Worm (Caenorhabditis elegans) whole organism, L4 larva: ENCODE data around the gene srh-212.
A peak's percentile ranks its signal among the peaks of the same experiment; 100 is the strongest.

Experiments used
- F10B5.3 ChIP-seq: sonication (generic microtip); optimal IDR thresholded peaks from 2 replicates; lab custom pipeline; 2016; ENCODE audit warnings: mild to moderate bottlenecking, missing genetic modification characterization, missing compliant biosample characterization
- F44E2.7 ChIP-seq: fragments of 200-800 bp; sonication (Bioruptor generic); IDR thresholded peaks from 2 replicates; pipeline ENCODE4 v2.1.2; 2022; ENCODE audit warnings: missing genetic modification characterization, missing compliant biosample characterization
- R02D3.7 ChIP-seq: fragments of 150-350 bp; sonication (generic microtip); optimal IDR thresholded peaks from 3 replicates; lab custom pipeline; 2014; ENCODE audit warnings: missing biosample characterization, missing genetic modification characterization
- T20F7.1 ChIP-seq: fragments of 200-800 bp; sonication (Bioruptor generic); optimal IDR thresholded peaks from 2 replicates; lab custom pipeline; 2018; ENCODE audit warnings: mild to moderate bottlenecking, missing genetic modification characterization, missing compliant biosample characterization
- T26A8.4 ChIP-seq: fragments of 200-800 bp; sonication (Bioruptor generic); IDR thresholded peaks from 2 replicates; pipeline ENCODE4 v1.3.6; 2022; ENCODE audit warnings: missing genetic modification characterization, missing compliant biosample characterization
- Y48G9A.11 ChIP-seq: fragments of 200-800 bp; sonication (Bioruptor generic); IDR thresholded peaks from 2 replicates; pipeline ENCODE4 v1.3.6; 2022; ENCODE audit warnings: missing genetic modification reagents, missing genetic modification characterization, missing compliant biosample characterization
- Y75B8A.6 ChIP-seq: fragments of 200-800 bp; sonication (Bioruptor generic); IDR thresholded peaks from 2 replicates; pipeline ENCODE4 v1.3.6; 2022; ENCODE audit warnings: missing genetic modification reagents, missing genetic modification characterization, missing compliant biosample characterization
- ceh-28 ChIP-seq: fragments of 150-350 bp; optimal IDR thresholded peaks from 2 replicates; lab custom pipeline; 2014; ENCODE audit warnings: missing biosample characterization, missing genetic modification reagents, missing genetic modification characterization
- daf-16 ChIP-seq, 3 experiments: sonication (generic microtip); optimal IDR thresholded peaks; 2 replicates each; lab custom pipeline; 2016 to 2017; ENCODE audit warnings: missing genetic modification characterization in 3 of 3, missing genetic modification reagents in 3 of 3, mild to moderate bottlenecking in 2 of 3, missing compliant biosample characterization in 2 of 3, missing biosample characterization in 1 of 3, moderate library complexity in 1 of 3
- dmd-6 ChIP-seq: fragments of 200-800 bp; sonication (Bioruptor generic); IDR thresholded peaks from 2 replicates; pipeline ENCODE4 v1.3.6; 2022; ENCODE audit warnings: missing genetic modification reagents, missing genetic modification characterization, missing compliant biosample characterization
- dmd-8 ChIP-seq: fragments of 200-800 bp; sonication (Bioruptor generic); IDR thresholded peaks from 2 replicates; pipeline ENCODE4 v1.3.6; 2022; ENCODE audit warnings: missing genetic modification characterization, missing compliant biosample characterization
- dmd-9 ChIP-seq: fragments of 200-800 bp; sonication (Bioruptor generic); IDR thresholded peaks from 2 replicates; pipeline ENCODE4 v1.3.6; 2022; ENCODE audit warnings: missing genetic modification reagents, missing genetic modification characterization, missing compliant biosample characterization
- duxl-1 ChIP-seq: sonication (generic microtip); optimal IDR thresholded peaks from 2 replicates; lab custom pipeline; 2016; ENCODE audit warnings: mild to moderate bottlenecking, missing genetic modification characterization, moderate library complexity, missing compliant biosample characterization; ENCODE audit not compliant: poor library complexity
- dve-1 ChIP-seq: sonication (generic microtip); optimal IDR thresholded peaks from 2 replicates; lab custom pipeline; 2017; ENCODE audit warnings: antibody characterized with exemption, mild to moderate bottlenecking, missing genetic modification characterization, missing compliant biosample characterization; ENCODE audit not compliant: insufficient read depth
- gei-8 ChIP-seq: fragments of 200-800 bp; sonication (Bioruptor generic); optimal IDR thresholded peaks from 2 replicates; lab custom pipeline; 2018; ENCODE audit warnings: mild to moderate bottlenecking, missing genetic modification characterization, missing compliant biosample characterization
- hif-1 ChIP-seq, 2 experiments: sonication (generic microtip); optimal IDR thresholded peaks; 2 replicates each; lab custom pipeline; 2016 to 2017; ENCODE audit warnings: missing compliant biosample characterization in 2 of 2, missing genetic modification characterization in 2 of 2, missing genetic modification reagents in 2 of 2, missing genotype in 2 of 2, mild to moderate bottlenecking in 1 of 2
- hlh-11 ChIP-seq: fragments of 200-800 bp; sonication (Bioruptor generic); optimal IDR thresholded peaks from 2 replicates; lab custom pipeline; 2018; ENCODE audit warnings: mild to moderate bottlenecking, missing genetic modification characterization, missing compliant biosample characterization
- hlh-30 ChIP-seq: sonication (generic microtip); optimal IDR thresholded peaks from 2 replicates; lab custom pipeline; 2017; ENCODE audit warnings: antibody characterized with exemption, mild to moderate bottlenecking, missing genetic modification characterization, missing compliant biosample characterization; ENCODE audit not compliant: insufficient read depth
- hmg-1.1 ChIP-seq: fragments of 200-800 bp; sonication (Bioruptor generic); IDR thresholded peaks from 2 replicates; pipeline ENCODE4 v1.3.6; 2022; ENCODE audit warnings: missing genetic modification reagents, missing genetic modification characterization, missing compliant biosample characterization
- lin-1 ChIP-seq: fragments of 200-800 bp; sonication (Bioruptor generic); IDR thresholded peaks from 2 replicates; pipeline ENCODE4 v1.3.6; 2022; ENCODE audit warnings: missing genetic modification reagents, missing genetic modification characterization, missing compliant biosample characterization
- lin-38 ChIP-seq: fragments of 200-800 bp; sonication (Bioruptor generic); IDR thresholded peaks from 2 replicates; pipeline ENCODE4 v1.3.6; 2022; ENCODE audit warnings: missing genetic modification reagents, missing genetic modification characterization, missing compliant biosample characterization
- lsy-2 ChIP-seq, 2 experiments: fragments of 150-350 bp in 1 of 2; sonication (generic microtip) in 1 of 2; optimal IDR thresholded peaks; 2 replicates each; lab custom pipeline; 2014 to 2017; ENCODE audit warnings: missing biosample characterization in 2 of 2, missing genetic modification characterization in 2 of 2
- mes-2 ChIP-seq: sonication (generic microtip); optimal IDR thresholded peaks from 2 replicates; lab custom pipeline; 2016; ENCODE audit warnings: missing genotype, mild to moderate bottlenecking, missing genetic modification characterization, missing compliant biosample characterization; ENCODE audit not compliant: poor library complexity, severe bottlenecking
- mxl-2 ChIP-seq: fragments of 200-800 bp; sonication (Bioruptor generic); conservative IDR thresholded peaks from 2 replicates; pipeline ENCODE4 v1.3.6; 2022; ENCODE audit warnings: missing genetic modification reagents, missing genetic modification characterization, missing compliant biosample characterization
- nhr-10 ChIP-seq: fragments of 150-350 bp; optimal IDR thresholded peaks from 2 replicates; lab custom pipeline; 2014; ENCODE audit warnings: missing biosample characterization, missing genetic modification characterization
- nhr-102 ChIP-seq: sonication (generic microtip); optimal IDR thresholded peaks from 2 replicates; lab custom pipeline; 2016; ENCODE audit warnings: mild to moderate bottlenecking, missing genetic modification characterization, moderate library complexity, missing compliant biosample characterization
- nhr-111 ChIP-seq: fragments of 200-800 bp; sonication (Bioruptor generic); optimal IDR thresholded peaks from 2 replicates; lab custom pipeline; 2018; ENCODE audit warnings: mild to moderate bottlenecking, missing genetic modification characterization, missing compliant biosample characterization
- nhr-237 ChIP-seq: sonication (generic microtip); optimal IDR thresholded peaks from 2 replicates; lab custom pipeline; 2017; ENCODE audit warnings: missing biosample characterization, missing genetic modification characterization
- nhr-28 ChIP-seq: fragments of 150-350 bp; optimal IDR thresholded peaks from 2 replicates; lab custom pipeline; 2014; ENCODE audit warnings: missing biosample characterization, missing genetic modification characterization
- nhr-42 ChIP-seq: fragments of 200-800 bp; sonication (Bioruptor generic); IDR thresholded peaks from 2 replicates; pipeline ENCODE4 v1.3.6; 2022; ENCODE audit warnings: missing genetic modification characterization, missing compliant biosample characterization
- nhr-48 ChIP-seq: sonication (generic microtip); optimal IDR thresholded peaks from 2 replicates; lab custom pipeline; 2016; ENCODE audit warnings: mild to moderate bottlenecking, missing genetic modification characterization, missing compliant biosample characterization
- nhr-77 ChIP-seq: fragments of 150-350 bp; optimal IDR thresholded peaks from 2 replicates; lab custom pipeline; 2014; ENCODE audit warnings: missing biosample characterization, missing genetic modification characterization
- php-3 ChIP-seq: fragments of 200-800 bp; sonication (Bioruptor generic); IDR thresholded peaks from 2 replicates; pipeline ENCODE4 v1.3.6; 2022; ENCODE audit warnings: missing genetic modification reagents, missing genetic modification characterization, missing compliant biosample characterization
- pqm-1 ChIP-seq: sonication (generic microtip); optimal IDR thresholded peaks from 2 replicates; lab custom pipeline; 2017; ENCODE audit warnings: missing biosample characterization, missing genetic modification characterization
- rbr-2 ChIP-seq: sonication (generic microtip); optimal IDR thresholded peaks from 2 replicates; lab custom pipeline; 2016; ENCODE audit warnings: missing genotype, missing genetic modification characterization, missing compliant biosample characterization
- set-16 ChIP-seq: fragments of 200-800 bp; sonication (Bioruptor generic); IDR thresholded peaks from 2 replicates; pipeline ENCODE4 v1.3.6; 2022; ENCODE audit warnings: missing genetic modification reagents, missing genetic modification characterization, missing compliant biosample characterization
- skn-1 ChIP-seq: fragments of 150-350 bp; optimal IDR thresholded peaks from 2 replicates; lab custom pipeline; 2014; ENCODE audit warnings: missing biosample characterization, missing genetic modification characterization
- spr-1 ChIP-seq: sonication (generic microtip); optimal IDR thresholded peaks from 2 replicates; lab custom pipeline; 2016; ENCODE audit warnings: mild to moderate bottlenecking, missing genetic modification characterization, missing compliant biosample characterization
- unc-62 ChIP-seq, 3 experiments: fragments of 150-350 bp in 1 of 3; sonication (generic microtip); optimal IDR thresholded peaks in 2 of 3; peaks in 1 of 3; 1 replicate in 1 of 3; 2 replicates in 2 of 3; lab custom pipeline; 2014 to 2017; ENCODE audit warnings: missing biosample characterization in 3 of 3, missing genetic modification characterization in 3 of 3, missing genetic modification reagents in 3 of 3, missing genotype in 1 of 3
- zag-1 ChIP-seq: fragments of 150-350 bp; optimal IDR thresholded peaks from 2 replicates; lab custom pipeline; 2014; ENCODE audit warnings: missing biosample characterization, missing genetic modification characterization
- zfp-2 ChIP-seq: sonication (generic microtip); optimal IDR thresholded peaks from 2 replicates; lab custom pipeline; 2016; ENCODE audit warnings: mild to moderate bottlenecking, missing genetic modification characterization, missing compliant biosample characterization
- zfp-3 ChIP-seq: fragments of 200-800 bp; sonication (Bioruptor generic); conservative IDR thresholded peaks from 2 replicates; pipeline ENCODE4 v1.3.6; 2022; ENCODE audit warnings: missing genetic modification reagents, missing genetic modification characterization, missing compliant biosample characterization
- zip-2 ChIP-seq: fragments of 150-350 bp; optimal IDR thresholded peaks from 2 replicates; lab custom pipeline; 2014; ENCODE audit warnings: missing biosample characterization, missing genetic modification characterization
- ztf-7 ChIP-seq: fragments of 150-350 bp; optimal IDR thresholded peaks from 2 replicates; lab custom pipeline; 2014; ENCODE audit warnings: missing biosample characterization, missing genetic modification characterization

Gene srh-212

DNA sequence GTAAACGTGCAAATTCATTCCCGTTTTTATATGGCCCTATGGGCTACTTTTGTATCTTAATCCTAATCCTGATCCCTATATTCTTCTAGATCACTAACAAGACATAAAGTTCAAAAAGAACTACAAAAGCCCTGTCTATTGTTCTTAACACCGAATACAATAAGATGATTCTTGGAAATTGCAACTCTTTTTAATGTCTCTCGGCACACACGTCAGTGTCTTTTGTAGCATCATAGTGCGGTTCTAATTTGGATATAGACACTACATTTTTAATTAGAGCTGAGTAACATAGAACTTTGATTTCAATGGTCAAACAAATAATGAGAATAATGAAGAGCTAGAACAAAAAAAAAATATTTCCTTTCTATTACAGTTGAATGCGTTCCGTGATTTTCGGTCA lies 42.9 kb upstream of the srh-212 start:
- no peak for TF ChIP-seq zag-1 (tag; lab: Kevin White, UChicago)

DNA sequence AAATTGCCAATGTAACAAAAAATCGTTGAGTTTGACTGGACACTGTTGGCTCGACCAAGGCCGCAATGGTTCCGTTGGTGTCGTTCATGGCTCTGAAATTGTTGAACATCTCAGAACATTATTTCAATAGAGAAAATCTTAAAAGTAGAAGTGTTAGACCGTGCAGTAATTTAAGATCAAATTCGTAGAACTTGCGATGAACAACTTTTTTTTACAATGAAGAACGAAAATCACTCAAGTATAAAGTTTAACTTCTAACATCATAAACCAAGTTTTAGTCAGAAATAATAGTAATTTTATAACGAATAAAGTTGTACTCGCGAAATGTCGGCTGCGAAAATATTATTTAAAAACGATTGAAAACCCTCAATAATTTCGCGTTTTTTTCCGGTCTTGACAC lies 40.1 kb upstream of the srh-212 start, which contains the start of gene srx-41:
Gene srx-41, minus strand, starts transcription at position 101 of the 400 bp plus-strand sequence.
- TF ChIP-seq nhr-42 (GFP tag; lab: Robert Waterston, UW) = no peak
- no peak for TF ChIP-seq set-16 (GFP tag; lab: Robert Waterston, UW)
- TF ChIP-seq gei-8 (GFP tag; lab: Kevin White, UChicago) = no peak
- no peak for TF ChIP-seq ztf-7
- no peak for TF ChIP-seq ceh-28 (tag; lab: Kevin White, UChicago)
- no peak for TF ChIP-seq spr-1
- no peak for TF ChIP-seq Y75B8A.6

DNA sequence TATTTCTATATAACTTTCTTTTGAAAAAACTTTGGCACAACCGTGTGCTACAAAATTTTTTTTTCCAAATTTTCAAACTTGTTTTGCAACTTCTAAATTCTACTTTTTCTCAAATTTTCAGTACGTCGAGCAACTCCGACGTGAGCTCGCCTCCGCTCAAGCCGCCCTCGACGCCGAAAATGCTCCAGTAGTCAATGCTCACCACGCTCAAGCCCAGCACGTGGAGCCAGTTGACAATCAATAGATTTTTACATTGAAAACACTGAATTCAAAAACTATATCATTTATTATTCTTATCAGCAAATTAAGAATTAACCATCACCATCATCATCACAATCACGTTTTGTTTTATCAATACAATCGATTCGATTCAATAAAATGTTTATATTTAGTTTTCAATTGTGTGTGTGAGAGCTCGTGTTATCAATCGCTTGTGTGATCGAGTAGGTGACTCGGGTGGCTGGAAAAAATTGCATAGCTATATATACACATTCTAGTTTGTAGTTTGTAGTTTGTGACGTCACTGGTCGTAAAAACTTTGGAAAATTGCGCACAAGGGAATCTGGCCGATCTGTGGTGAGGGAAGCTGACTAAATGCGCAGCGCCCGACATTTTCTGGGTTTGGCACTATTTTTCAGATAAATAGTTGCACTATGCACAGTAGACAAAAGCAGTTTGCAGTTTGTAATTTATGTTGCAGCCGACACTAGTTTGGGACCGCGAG lies 37.5 kb upstream of the srh-212 start:
- no peak for TF ChIP-seq skn-1 (tag; lab: Kevin White, UChicago)
- peak; percentile 67 for TF ChIP-seq nhr-42 (GFP tag; lab: Robert Waterston, UW)
- TF ChIP-seq nhr-28 (tag; lab: Kevin White, UChicago) = peak; percentile 93
- TF ChIP-seq F44E2.7 = no peak
- TF ChIP-seq duxl-1 (tag; lab: Kevin White, UChicago) = peak; percentile 42
- no peak for TF ChIP-seq R02D3.7 (tag; lab: Kevin White, UChicago)
- TF ChIP-seq nhr-77 (tag; lab: Kevin White, UChicago) = peak; percentile 72
- peak; percentile 78 for TF ChIP-seq hlh-11
- 0 out of 2 replicates have a peak, but pooled peaks have one; percentile 31 for TF ChIP-seq lin-38 (GFP tag; lab: Robert Waterston, UW)
- TF ChIP-seq pqm-1 (tag; lab: Kevin White, UChicago) = peak; percentile 76
- peak; percentile 54 for TF ChIP-seq T20F7.1 (GFP tag; lab: Kevin White, UChicago)
- TF ChIP-seq Y48G9A.11 (GFP tag; lab: Robert Waterston, UW) = no peak
- TF ChIP-seq hlh-30 (tag; lab: Kevin White, UChicago) = peak; percentile 83
- no peak for TF ChIP-seq gei-8 (GFP tag; lab: Kevin White, UChicago)
- peak; percentile 73 for TF ChIP-seq T26A8.4 (GFP tag; lab: Robert Waterston, UW)
- TF ChIP-seq zfp-3 = peak; percentile 77; the same call in 1 of the 2 replicates
- peak; percentile 79 for TF ChIP-seq nhr-48 (tag; lab: Kevin White, UChicago)
- peak; percentile 97 for TF ChIP-seq dve-1 (tag; lab: Kevin White, UChicago)
- peak in 1 of 2 experiments; percentile 32 for TF ChIP-seq daf-16 (GFP tag; optimal IDR thresholded peaks at IDR 0.05; lab: Kevin White, UChicago)
- peak; percentile 98 for TF ChIP-seq daf-16 (tag; optimal IDR thresholded peaks at IDR 0.05; lab: Kevin White, UChicago)
- TF ChIP-seq nhr-237 (tag; lab: Kevin White, UChicago) = no peak
- TF ChIP-seq dmd-9 = no peak
- no peak for TF ChIP-seq F10B5.3
- TF ChIP-seq lsy-2 (tag; optimal IDR thresholded peaks at IDR 0.05; lab: Kevin White, UChicago) = peak in 1 of 2 experiments; percentile 39
- TF ChIP-seq rbr-2 = no peak
- 0 out of 2 replicates have a peak, but pooled peaks have one; percentile 12 for TF ChIP-seq lin-1 (GFP tag; lab: Robert Waterston, UW)
- TF ChIP-seq mxl-2 (GFP tag; lab: Robert Waterston, UW) = no peak
- TF ChIP-seq nhr-10 (tag; lab: Kevin White, UChicago) = no peak
- peak; percentile 44 for TF ChIP-seq mes-2 (tag; lab: Kevin White, UChicago)
- no peak for TF ChIP-seq zfp-2 (tag; lab: Kevin White, UChicago)
- no peak for TF ChIP-seq dmd-8 (GFP tag; lab: Robert Waterston, UW)
- TF ChIP-seq zip-2 (tag; lab: Kevin White, UChicago) = peak; percentile 14
- TF ChIP-seq hif-1 (tag; optimal IDR thresholded peaks at IDR 0.05; lab: Kevin White, UChicago) = peak in 1 of 2 experiments; percentile 62
- TF ChIP-seq nhr-111 = no peak
- peak in 1 of 2 experiments; percentile 89 for TF ChIP-seq unc-62 (GFP tag; optimal IDR thresholded peaks at IDR 0.05 in 1 of 2; lab: Kevin White, UChicago)
- no peak for TF ChIP-seq unc-62 (tag; optimal IDR thresholded peaks at IDR 0.05; lab: Kevin White, UChicago)
- TF ChIP-seq php-3 (GFP tag; lab: Robert Waterston, UW) = 0 out of 2 replicates have a peak, but pooled peaks have one; percentile 60
- no peak for TF ChIP-seq set-16 (GFP tag; lab: Robert Waterston, UW)
- TF ChIP-seq dmd-6 = peak; percentile 71
- peak; percentile 91 for TF ChIP-seq nhr-102 (tag; lab: Kevin White, UChicago)
- 0 out of 2 replicates have a peak, but pooled peaks have one; percentile 6 for TF ChIP-seq hmg-1.1 (GFP tag; lab: Robert Waterston, UW)
